Worm (Caenorhabditis elegans) whole organism, late embryonic: ENCODE measurements around the gene C09G9.3.

Experiments
- C08G9.2 ChIP-seq: sonication (generic microtip); optimal IDR thresholded peaks from 2 replicates; lab custom pipeline; 2016; ENCODE audit warnings: mild to moderate bottlenecking, missing genetic modification characterization, moderate library complexity, missing compliant biosample characterization
- K02D7.2 ChIP-seq: sonication (generic microtip); optimal IDR thresholded peaks from 2 replicates; lab custom pipeline; 2017; ENCODE audit warnings: mild to moderate bottlenecking, missing genetic modification characterization, missing compliant biosample characterization
- T23F11.4 ChIP-seq: fragments of 200-800 bp; sonication (Bioruptor generic); optimal IDR thresholded peaks from 2 replicates; lab custom pipeline; 2018; ENCODE audit warnings: mild to moderate bottlenecking, missing genetic modification characterization, missing compliant biosample characterization
- Y22D7AL.16 ChIP-seq: sonication (generic microtip); optimal IDR thresholded peaks from 2 replicates; lab custom pipeline; 2016; ENCODE audit warnings: missing genetic modification characterization, missing compliant biosample characterization
- ahr-1 ChIP-seq: sonication (generic microtip); optimal IDR thresholded peaks from 2 replicates; lab custom pipeline; 2016; ENCODE audit warnings: missing genetic modification characterization, missing compliant biosample characterization
- ceh-14 ChIP-seq: sonication (generic microtip); optimal IDR thresholded peaks from 2 replicates; lab custom pipeline; 2016; ENCODE audit warnings: missing genotype, missing genetic modification characterization, missing compliant biosample characterization
- ceh-19 ChIP-seq: fragments of 200-800 bp; sonication (Bioruptor generic); optimal IDR thresholded peaks from 2 replicates; lab custom pipeline; 2018; ENCODE audit warnings: mild to moderate bottlenecking, missing genetic modification characterization, missing compliant biosample characterization
- ceh-2 ChIP-seq: sonication (generic microtip); optimal IDR thresholded peaks from 2 replicates; lab custom pipeline; 2016; ENCODE audit warnings: missing genotype, missing genetic modification characterization, missing compliant biosample characterization
- ceh-22 ChIP-seq: sonication (generic microtip); optimal IDR thresholded peaks from 2 replicates; lab custom pipeline; 2017; ENCODE audit warnings: missing biosample characterization, missing genetic modification characterization
- ceh-30 ChIP-seq: fragments of 150-350 bp; optimal IDR thresholded peaks from 2 replicates; lab custom pipeline; 2014; ENCODE audit warnings: missing biosample characterization, missing genetic modification characterization
- ceh-31 ChIP-seq: sonication (generic microtip); optimal IDR thresholded peaks from 2 replicates; lab custom pipeline; 2016; ENCODE audit warnings: missing genetic modification characterization, missing compliant biosample characterization
- ceh-45 ChIP-seq: fragments of 200-800 bp; sonication (Bioruptor generic); IDR thresholded peaks from 2 replicates; pipeline ENCODE4 v1.3.6; 2022; ENCODE audit warnings: missing genetic modification reagents, missing genetic modification characterization, missing compliant biosample characterization
- ceh-9 ChIP-seq: sonication (generic microtip); optimal IDR thresholded peaks from 2 replicates; lab custom pipeline; 2016; ENCODE audit warnings: mild to moderate bottlenecking, missing genetic modification characterization, inconsistent platforms, missing compliant biosample characterization
- che-1 ChIP-seq: sonication (generic microtip); optimal IDR thresholded peaks from 2 replicates; lab custom pipeline; 2016; ENCODE audit warnings: mild to moderate bottlenecking, missing genetic modification characterization, missing compliant biosample characterization
- elt-2 ChIP-seq: sonication (generic microtip); optimal IDR thresholded peaks from 2 replicates; lab custom pipeline; 2016; ENCODE audit warnings: missing genetic modification reagents, missing genetic modification characterization, missing compliant biosample characterization
- ets-4 ChIP-seq: sonication (generic microtip); optimal IDR thresholded peaks from 2 replicates; lab custom pipeline; 2016; ENCODE audit warnings: missing genetic modification characterization, missing compliant biosample characterization
- fax-1 ChIP-seq: sonication (generic microtip); optimal IDR thresholded peaks from 2 replicates; lab custom pipeline; 2016; ENCODE audit warnings: missing genotype, missing genetic modification characterization, missing compliant biosample characterization
- hlh-30 ChIP-seq: sonication (generic microtip); optimal IDR thresholded peaks from 2 replicates; lab custom pipeline; 2017; ENCODE audit warnings: antibody characterized with exemption, missing genetic modification characterization, missing compliant biosample characterization; ENCODE audit not compliant: insufficient read depth
- hlh-8 ChIP-seq: sonication (generic microtip); optimal IDR thresholded peaks from 2 replicates; lab custom pipeline; 2016; ENCODE audit warnings: missing genotype, missing genetic modification characterization, missing compliant biosample characterization
- mec-3 ChIP-seq: sonication (generic microtip); optimal IDR thresholded peaks from 2 replicates; lab custom pipeline; 2016; ENCODE audit warnings: borderline replicate concordance, missing genetic modification characterization, missing compliant biosample characterization
- nfya-1 ChIP-seq: sonication (generic microtip); optimal IDR thresholded peaks from 2 replicates; lab custom pipeline; 2017; ENCODE audit warnings: missing genetic modification characterization, mild to moderate bottlenecking, missing compliant biosample characterization, antibody characterized with exemption, moderate library complexity
- pag-3 ChIP-seq: sonication (generic microtip); optimal IDR thresholded peaks from 2 replicates; lab custom pipeline; 2016; ENCODE audit warnings: missing compliant biosample characterization, missing genetic modification characterization, borderline replicate concordance
- pat-9 ChIP-seq: fragments of 200-800 bp; sonication (Bioruptor generic); optimal IDR thresholded peaks from 2 replicates; lab custom pipeline; 2018; ENCODE audit warnings: mild to moderate bottlenecking, missing genetic modification characterization, moderate library complexity, missing compliant biosample characterization
- pax-1 ChIP-seq: fragments of 150-350 bp; optimal IDR thresholded peaks from 2 replicates; lab custom pipeline; 2014; ENCODE audit warnings: missing biosample characterization, missing genetic modification characterization
- pha-2 ChIP-seq: sonication (generic microtip); optimal IDR thresholded peaks from 2 replicates; lab custom pipeline; 2017; ENCODE audit warnings: mild to moderate bottlenecking, missing genetic modification characterization, missing compliant biosample characterization
- pha-4 ChIP-seq: fragments of 150-350 bp; optimal IDR thresholded peaks from 2 replicates; lab custom pipeline; 2018; ENCODE audit warnings: missing biosample characterization, missing genetic modification reagents, missing genetic modification characterization
- pros-1 ChIP-seq: fragments of 150-350 bp; optimal IDR thresholded peaks from 2 replicates; lab custom pipeline; 2014; ENCODE audit warnings: missing biosample characterization, missing genetic modification reagents, missing genetic modification characterization
- ref-2 ChIP-seq: sonication (generic microtip); optimal IDR thresholded peaks from 2 replicates; lab custom pipeline; 2016; ENCODE audit warnings: missing genetic modification characterization, missing compliant biosample characterization
- rnt-1 ChIP-seq: sonication (generic microtip); optimal IDR thresholded peaks from 2 replicates; lab custom pipeline; 2016; ENCODE audit warnings: missing genetic modification characterization, missing compliant biosample characterization
- sdc-2 ChIP-seq: sonication (generic microtip); optimal IDR thresholded peaks from 2 replicates; lab custom pipeline; 2016; ENCODE audit warnings: missing genotype, missing genetic modification characterization, missing compliant biosample characterization
- sox-2 ChIP-seq: fragments of 200-800 bp; sonication (Bioruptor generic); IDR thresholded peaks from 2 replicates; pipeline ENCODE4 v1.3.6; 2022; ENCODE audit warnings: missing genetic modification reagents, missing genetic modification characterization, missing compliant biosample characterization
- sox-4 ChIP-seq: sonication (generic microtip); optimal IDR thresholded peaks from 2 replicates; lab custom pipeline; 2017; ENCODE audit warnings: mild to moderate bottlenecking, missing genetic modification characterization, inconsistent platforms, missing compliant biosample characterization
- syd-9 ChIP-seq: sonication (generic microtip); optimal IDR thresholded peaks from 2 replicates; lab custom pipeline; 2016; ENCODE audit warnings: mild to moderate bottlenecking, missing genetic modification characterization, moderate library complexity, missing compliant biosample characterization
- tbx-7 ChIP-seq: sonication (generic microtip); optimal IDR thresholded peaks from 2 replicates; lab custom pipeline; 2016; ENCODE audit warnings: missing genotype, missing genetic modification characterization, missing compliant biosample characterization
- ttx-3 ChIP-seq: sonication (generic microtip); optimal IDR thresholded peaks from 2 replicates; lab custom pipeline; 2016; ENCODE audit warnings: missing genetic modification reagents, missing genetic modification characterization, missing compliant biosample characterization
- unc-42 ChIP-seq: sonication (generic microtip); optimal IDR thresholded peaks from 2 replicates; lab custom pipeline; 2016; ENCODE audit warnings: missing genotype, missing genetic modification characterization, missing compliant biosample characterization
- unc-55 ChIP-seq: sonication (generic microtip); optimal IDR thresholded peaks from 2 replicates; lab custom pipeline; 2017; ENCODE audit warnings: missing biosample characterization, missing genetic modification reagents, missing genetic modification characterization
- ztf-16 ChIP-seq: sonication (generic microtip); optimal IDR thresholded peaks from 2 replicates; lab custom pipeline; 2017; ENCODE audit warnings: missing genetic modification characterization, missing compliant biosample characterization

Gene C09G9.3

ce11 chrIV:8886228-8886627 lies 13.4 kb upstream of the C09G9.3 start, which contains the start of gene C09G9.5:
C09G9.5 (plus strand) TSS chrIV:8886528.
- no peak for TF ChIP-seq pat-9
- TF ChIP-seq unc-55 (GFP tag; lab: Kevin White, UChicago) = no peak
- TF ChIP-seq mec-3 (tag; lab: Kevin White, UChicago) = no peak
- no peak for TF ChIP-seq ceh-22 (tag; lab: Kevin White, UChicago)
- TF ChIP-seq ceh-30 (tag; lab: Kevin White, UChicago) = no peak
- no peak for TF ChIP-seq rnt-1 (tag; lab: Kevin White, UChicago)
- no peak for TF ChIP-seq ets-4
- TF ChIP-seq ceh-2 (tag; lab: Kevin White, UChicago) = no peak
- TF ChIP-seq pha-2 (tag; lab: Kevin White, UChicago) = no peak
- no peak for TF ChIP-seq ceh-19 (GFP tag; lab: Kevin White, UChicago)
- TF ChIP-seq elt-2 = no peak
- no peak for TF ChIP-seq ceh-31 (tag; lab: Kevin White, UChicago)
- no peak for TF ChIP-seq ceh-45
- no peak for TF ChIP-seq ref-2
- no peak for TF ChIP-seq Y22D7AL.16
- TF ChIP-seq sox-2 (GFP tag; lab: Robert Waterston, UW) = no peak

- TF ChIP-seq pax-1 (tag; lab: Kevin White, UChicago) = no peak
- TF ChIP-seq ets-4 = no peak
- no peak for TF ChIP-seq C08G9.2 (tag; lab: Kevin White, UChicago)
- no peak for TF ChIP-seq ceh-9 (tag; lab: Kevin White, UChicago)
- no peak for TF ChIP-seq unc-42 (tag; lab: Kevin White, UChicago)
- no peak for TF ChIP-seq sox-4 (tag; lab: Kevin White, UChicago)
- no peak for TF ChIP-seq pha-2 (tag; lab: Kevin White, UChicago)
- TF ChIP-seq sdc-2 (tag; lab: Kevin White, UChicago) = no peak
- no peak for TF ChIP-seq Y22D7AL.16
- TF ChIP-seq tbx-7 = no peak
- no peak for TF ChIP-seq ceh-14 (tag; lab: Kevin White, UChicago)
- no peak for TF ChIP-seq ref-2
- TF ChIP-seq pha-4 (tag; lab: Kevin White, UChicago) = no peak
- TF ChIP-seq pros-1 (tag; lab: Kevin White, UChicago) = no peak
- TF ChIP-seq fax-1 (tag; lab: Kevin White, UChicago) = no peak
- no peak for TF ChIP-seq unc-55 (GFP tag; lab: Kevin White, UChicago)
These were observed 8.3 kb upstream of the C09G9.3 start, which contains the start of gene C09G9.8 for ce11 chrIV:8881181-8881580. C09G9.8 (plus strand) TSS chrIV:8881481.

- TF ChIP-seq ref-2 (no peak), C08G9.2 (tag; lab: Kevin White, UChicago) (no peak), sox-2 (GFP tag; lab: Robert Waterston, UW) (no peak), ttx-3 (no peak), che-1 (tag; lab: Kevin White, UChicago) (no peak), ztf-16 (tag; lab: Kevin White, UChicago) (no peak), pag-3 (no peak), ahr-1 (tag; lab: Kevin White, UChicago) (no peak), syd-9 (no peak), hlh-8 (tag; lab: Kevin White, UChicago) (no peak), hlh-30 (no peak), pha-4 (tag; lab: Kevin White, UChicago) (no peak)
These were observed 7.0 kb upstream of the C09G9.3 start, which contains the start of gene npax-4 for ce11 chrIV:8879810-8880209. npax-4 (minus strand) TSS chrIV:8879910.

- TF ChIP-seq C08G9.2 (tag; lab: Kevin White, UChicago) (no peak), T23F11.4 (GFP tag; lab: Kevin White, UChicago) (no peak), nfya-1 (tag; lab: Kevin White, UChicago) (no peak), ceh-9 (tag; lab: Kevin White, UChicago) (no peak), ztf-16 (tag; lab: Kevin White, UChicago) (no peak), ref-2 (no peak), K02D7.2 (no peak)
These were observed 989 bp upstream of the C09G9.3 start, which contains the start of gene hdl-2 for ce11 chrIV:8873847-8874246. hdl-2 (plus strand) TSS chrIV:8874147.
